Worm (Caenorhabditis elegans): ENCODE measurements around the gene sri-66.

sri-66 gene

ce11 chrV:17061585-17061984 is 1.5 kb downstream of the sri-66 start, which contains the start of gene F28B1.9:
Gene F28B1.9, plus strand, starts transcription at chrV:17061885.
- TF ChIP-seq mab-5 (tag; optimal IDR thresholded peaks at IDR 0.05) (no peak), sma-9 (GFP tag; optimal IDR thresholded peaks at IDR 0.05) (no peak), sma-9 (tag; optimal IDR thresholded peaks at IDR 0.05) (no peak), egl-27 (tag; optimal IDR thresholded peaks at IDR 0.05) (no peak), lin-13 (GFP tag; optimal IDR thresholded peaks at IDR 0.05) (no peak)

ce11 chrV:17064676-17065075 is 4.6 kb downstream of the sri-66 start, which contains the start of gene srh-255:
Gene srh-255, plus strand, starts transcription at chrV:17064976.
- TF ChIP-seq ztf-11 (tag; optimal IDR thresholded peaks at IDR 0.05) = no peak

ce11 chrV:17066634-17067033 is 6.5 kb downstream of the sri-66 start:
- TF ChIP-seq unc-55 (GFP tag; optimal IDR thresholded peaks at IDR 0.05) = no peak
- no peak for TF ChIP-seq crh-2 (tag; optimal IDR thresholded peaks at IDR 0.05)
- TF ChIP-seq nhr-12 (tag; optimal IDR thresholded peaks at IDR 0.05) = no peak
- TF ChIP-seq ZK546.5 (tag; optimal IDR thresholded peaks at IDR 0.05) = no peak
- TF ChIP-seq F13H6.1 (tag; optimal IDR thresholded peaks at IDR 0.05) = no peak
- TF ChIP-seq alr-1 (tag; optimal IDR thresholded peaks at IDR 0.05) = no peak
- TF ChIP-seq sma-3 (GFP tag; optimal IDR thresholded peaks at IDR 0.05) = no peak
- no peak for TF ChIP-seq skn-1 (tag; optimal IDR thresholded peaks at IDR 0.05)
- no peak for TF ChIP-seq lin-11 (tag; optimal IDR thresholded peaks at IDR 0.05)
- TF ChIP-seq nhr-129 (tag; optimal IDR thresholded peaks at IDR 0.05) = no peak
- no peak for TF ChIP-seq ceh-82 (tag; optimal IDR thresholded peaks at IDR 0.05)
- TF ChIP-seq nhr-25 (tag; optimal IDR thresholded peaks at IDR 0.05) = no peak
- no peak for TF ChIP-seq zag-1 (tag; optimal IDR thresholded peaks at IDR 0.05)
- TF ChIP-seq nhr-11 (tag; optimal IDR thresholded peaks at IDR 0.05) = no peak

ce11 chrV:17068839-17069238 is 8.8 kb downstream of the sri-66 start, which contains the start of gene T05E12.8:
Gene T05E12.8, plus strand, starts transcription at chrV:17069139.
- TF ChIP-seq sem-4 (tag; optimal IDR thresholded peaks at IDR 0.05) (no peak), zag-1 (tag; optimal IDR thresholded peaks at IDR 0.05) (no peak), nhr-25 (tag; optimal IDR thresholded peaks at IDR 0.05) (no peak), nhr-6 (tag; optimal IDR thresholded peaks at IDR 0.05) (no peak)

- TF ChIP-seq ztf-4 (tag; optimal IDR thresholded peaks at IDR 0.05) = no peak
- no peak for TF ChIP-seq dmd-4 (tag; optimal IDR thresholded peaks at IDR 0.05)
- TF ChIP-seq ZK546.5 (tag; optimal IDR thresholded peaks at IDR 0.05) = no peak
- no peak for TF ChIP-seq nhr-12 (tag; optimal IDR thresholded peaks at IDR 0.05)
- no peak for TF ChIP-seq nhr-25 (tag; optimal IDR thresholded peaks at IDR 0.05)
- TF ChIP-seq egl-27 (tag; optimal IDR thresholded peaks at IDR 0.05) = no peak
- no peak for TF ChIP-seq gmeb-1 (tag; optimal IDR thresholded peaks at IDR 0.05)
- no peak for TF ChIP-seq nhr-129 (tag; optimal IDR thresholded peaks at IDR 0.05)
- no peak for TF ChIP-seq nhr-23 (tag; optimal IDR thresholded peaks at IDR 0.05)
- TF ChIP-seq lin-11 (tag; optimal IDR thresholded peaks at IDR 0.05) = no peak
- TF ChIP-seq skn-1 (tag; optimal IDR thresholded peaks at IDR 0.05) = no peak
- no peak for TF ChIP-seq sem-4 (tag; optimal IDR thresholded peaks at IDR 0.05)
- TF ChIP-seq lin-39 (tag; optimal IDR thresholded peaks at IDR 0.05) = no peak
- no peak for TF ChIP-seq alr-1 (tag; optimal IDR thresholded peaks at IDR 0.05)
- no peak for TF ChIP-seq lsy-2 (tag; optimal IDR thresholded peaks at IDR 0.05)
- no peak for TF ChIP-seq mdl-1 (tag; optimal IDR thresholded peaks at IDR 0.05)
- TF ChIP-seq nhr-11 (tag; optimal IDR thresholded peaks at IDR 0.05) = no peak
- no peak for TF ChIP-seq blmp-1 (tag; optimal IDR thresholded peaks at IDR 0.05; ENCODE audit: insufficient read depth)
- TF ChIP-seq zag-1 (tag; optimal IDR thresholded peaks at IDR 0.05) = no peak
- no peak for TF ChIP-seq Y55F3AM.14 (GFP tag; optimal IDR thresholded peaks at IDR 0.05)
Measured at ce11 chrV:17071578-17071977, 11.5 kb downstream of the sri-66 start, which contains the start of gene srbc-14. Gene srbc-14, minus strand, starts transcription at chrV:17071678.

ce11 chrV:17075900-17076299 is 15.8 kb downstream of the sri-66 start, which contains the start of gene str-125:
Gene str-125, minus strand, starts transcription at chrV:17076000.
- TF ChIP-seq Y55F3AM.14 (GFP tag; optimal IDR thresholded peaks at IDR 0.05) = no peak
- no peak for TF ChIP-seq lin-11 (tag; optimal IDR thresholded peaks at IDR 0.05)
- TF ChIP-seq nhr-129 (tag; optimal IDR thresholded peaks at IDR 0.05) = no peak
- no peak for TF ChIP-seq ztf-1 (GFP tag; conservative IDR thresholded peaks at IDR 0.05)
